Fruit fly (Drosophila melanogaster): Measurements from ENCODE around the gene Vinc.

- TF ChIP-seq Sin3A (optimal IDR thresholded peaks at IDR 0.05) (no peak), h (optimal IDR thresholded peaks at IDR 0.05) (no peak)
Observed at dm6 chrX:2270557-2270930, 48.2 kb upstream of the Vinc start, which contains the start of gene CG2924.
